Fruit fly (Drosophila melanogaster): ENCODE results near the gene CG43185.
A peak's percentile ranks its signal among the peaks of the same experiment; 100 is the strongest.

dm6 chr2L:5906893-5907850 is 22.5 kb downstream of the CG43185 start, which contains the start of gene bchs:
- TF ChIP-seq CG10959 (GFP tag; IDR thresholded peaks at IDR 0.05) (peak; percentile 44), bowl (GFP tag; IDR thresholded peaks at IDR 0.05) (peak; percentile 78), CG10267 (tag; optimal IDR thresholded peaks at IDR 0.05) (peak; percentile 97)

Data from whole organism, embryonic.